Worm (Caenorhabditis elegans) whole organism, late embryonic: Measurements from ENCODE around the gene W03B1.3.
A peak's percentile ranks its signal among the peaks of the same experiment; 100 is the strongest.

Source experiments
- ama-1 ChIP-seq: fragments of 150-350 bp; optimal IDR thresholded peaks from 2 replicates; lab custom pipeline; 2014
- ceh-14 ChIP-seq: sonication (generic microtip); optimal IDR thresholded peaks from 2 replicates; lab custom pipeline; 2016; ENCODE audit warnings: missing genotype, missing genetic modification characterization, missing compliant biosample characterization
- elt-2 ChIP-seq: sonication (generic microtip); optimal IDR thresholded peaks from 2 replicates; lab custom pipeline; 2016; ENCODE audit warnings: missing genetic modification reagents, missing genetic modification characterization, missing compliant biosample characterization
- npax-4 ChIP-seq: sonication (generic microtip); optimal IDR thresholded peaks from 2 replicates; lab custom pipeline; 2016; ENCODE audit warnings: missing genetic modification characterization, missing compliant biosample characterization
- odd-2 ChIP-seq: sonication (generic microtip); optimal IDR thresholded peaks from 2 replicates; lab custom pipeline; 2017; ENCODE audit warnings: antibody characterized with exemption, mild to moderate bottlenecking, missing genetic modification characterization, missing compliant biosample characterization
- pha-4 ChIP-seq: fragments of 150-350 bp; optimal IDR thresholded peaks from 2 replicates; lab custom pipeline; 2018; ENCODE audit warnings: missing biosample characterization, missing genetic modification reagents, missing genetic modification characterization
- sdc-2 ChIP-seq: sonication (generic microtip); optimal IDR thresholded peaks from 2 replicates; lab custom pipeline; 2016; ENCODE audit warnings: missing genotype, missing genetic modification characterization, missing compliant biosample characterization
- sox-2 ChIP-seq: fragments of 200-800 bp; sonication (Bioruptor generic); IDR thresholded peaks from 2 replicates; pipeline ENCODE4 v1.3.6; 2022; ENCODE audit warnings: missing genetic modification reagents, missing genetic modification characterization, missing compliant biosample characterization
- ztf-16 ChIP-seq: sonication (generic microtip); optimal IDR thresholded peaks from 2 replicates; lab custom pipeline; 2017; ENCODE audit warnings: missing genetic modification characterization, missing compliant biosample characterization

Gene W03B1.3

ce11 chrIV:4284989-4285388, 51.0 kb downstream of the W03B1.3 start:
- no peak for TF ChIP-seq odd-2
- peak; percentile 42 for TF ChIP-seq elt-2 (tag; lab: Kevin White, UChicago)

- TF ChIP-seq ceh-14 (no peak), ama-1 (lab: Kevin White, UChicago) (no peak), npax-4 (tag; lab: Kevin White, UChicago) (no peak), odd-2 (no peak), pha-4 (tag; lab: Kevin White, UChicago) (no peak), ztf-16 (tag; lab: Kevin White, UChicago) (no peak), sox-2 (GFP tag; lab: Robert Waterston, UW) (no peak), sdc-2 (tag; lab: Kevin White, UChicago) (no peak)
Observed at ce11 chrIV:4284020-4284419, 52.0 kb downstream of the W03B1.3 start, which contains the start of gene F15E6.6. F15E6.6 (minus strand) TSS chrIV:4284120.
